Fruit fly (Drosophila melanogaster): ENCODE data around the gene CG17258.

Gene CG17258

dm6 chr2L:3056448-3056790 is 21.3 kb upstream of the CG17258 start, which contains the start of gene FASN1 (continued):
- TF ChIP-seq Ets65A (GFP tag): peak; percentile 85
- TF ChIP-seq trem (tag; optimal IDR thresholded peaks at IDR 0.05): no peak
- TF ChIP-seq oc (tag; optimal IDR thresholded peaks at IDR 0.05): no peak
- TF ChIP-seq hb (GFP tag; IDR thresholded peaks at IDR 0.05; ENCODE audit: partially characterized antibody): 0 out of 3 replicates have a peak, but pooled peaks have one; percentile 49
- no peak for TF ChIP-seq CG2202 (tag; optimal IDR thresholded peaks at IDR 0.05)
- TF ChIP-seq ken (GFP tag; IDR thresholded peaks at IDR 0.05): no peak
- no peak for TF ChIP-seq H2.0 (GFP tag; IDR thresholded peaks at IDR 0.05)
- TF ChIP-seq zen (tag; optimal IDR thresholded peaks at IDR 0.05): no peak
- peak; percentile 5; the same call in 1 of the 2 replicates for TF ChIP-seq CG31441 (GFP tag; IDR thresholded peaks at IDR 0.05)
- no peak for TF ChIP-seq CG14667 (GFP tag; IDR thresholded peaks at IDR 0.05)
- TF ChIP-seq CG9727 (GFP tag; optimal IDR thresholded peaks at IDR 0.05): no peak

- TF ChIP-seq dati (GFP tag; IDR thresholded peaks at IDR 0.05): no peak
- TF ChIP-seq CG18262 (tag; optimal IDR thresholded peaks at IDR 0.05): peak; percentile 60
- no peak for TF ChIP-seq CG11456 (GFP tag; IDR thresholded peaks at IDR 0.05)
- TF ChIP-seq CG6175 (GFP tag; IDR thresholded peaks at IDR 0.05): no peak
- no peak for TF ChIP-seq CG18764 (GFP tag; optimal IDR thresholded peaks at IDR 0.05)
- no peak for TF ChIP-seq CG3838 (GFP tag; optimal IDR thresholded peaks at IDR 0.05)
- TF ChIP-seq bcd (GFP tag; optimal IDR thresholded peaks at IDR 0.05): peak; percentile 51
- TF ChIP-seq nau (GFP tag; optimal IDR thresholded peaks at IDR 0.05): no peak
- no peak for TF ChIP-seq CG11696 (GFP tag; IDR thresholded peaks at IDR 0.05)
- peak; percentile 41 for TF ChIP-seq Deaf1 (tag; optimal IDR thresholded peaks at IDR 0.05)
- TF ChIP-seq CG17328 (GFP tag; IDR thresholded peaks at IDR 0.05): no peak
- no peak for TF ChIP-seq CG17385 (GFP tag; optimal IDR thresholded peaks at IDR 0.05)
- peak; percentile 24 for TF ChIP-seq CHES-1-like (GFP tag; optimal IDR thresholded peaks at IDR 0.05)
- TF ChIP-seq odd (GFP tag; optimal IDR thresholded peaks at IDR 0.05): no peak
- peak; percentile 6 for TF ChIP-seq scrt (GFP tag; optimal IDR thresholded peaks at IDR 0.05)
- no peak for TF ChIP-seq CG2129 (GFP tag; IDR thresholded peaks at IDR 0.05; ENCODE audit: partially characterized antibody)
- TF ChIP-seq CG12744 (GFP tag; optimal IDR thresholded peaks at IDR 0.05): no peak
- TF ChIP-seq stc (GFP tag; IDR thresholded peaks at IDR 0.05): no peak
- no peak for TF ChIP-seq CG4854 (GFP tag; optimal IDR thresholded peaks at IDR 0.05)
- peak; percentile 33 for TF ChIP-seq Ssrp (tag; optimal IDR thresholded peaks at IDR 0.05)
- TF ChIP-seq Fer2 (tag; optimal IDR thresholded peaks at IDR 0.05): no peak
- TF ChIP-seq CG2120 (GFP tag; optimal IDR thresholded peaks at IDR 0.05): peak; percentile 65
- TF ChIP-seq klu (GFP tag; IDR thresholded peaks at IDR 0.05): no peak
- TF ChIP-seq cas (GFP tag; IDR thresholded peaks at IDR 0.05): no peak
- TF ChIP-seq CG12769 (tag; optimal IDR thresholded peaks at IDR 0.05): no peak
- no peak for TF ChIP-seq hb (GFP tag; IDR thresholded peaks at IDR 0.05; ENCODE audit: partially characterized antibody)
- no peak for TF ChIP-seq Stat92E (GFP tag; optimal IDR thresholded peaks at IDR 0.05)
- TF ChIP-seq CG1603 (tag; optimal IDR thresholded peaks at IDR 0.05): no peak
- peak; percentile 48; the same call in 1 of the 2 replicates for TF ChIP-seq Bgb (GFP tag; IDR thresholded peaks at IDR 0.05; ENCODE audit: partially characterized antibody)
- no peak for TF ChIP-seq CG9797 (GFP tag; optimal IDR thresholded peaks at IDR 0.05)
- TF ChIP-seq CG8924 (tag; optimal IDR thresholded peaks at IDR 0.05): peak; percentile 46
- no peak for TF ChIP-seq CG6654 (GFP tag; optimal IDR thresholded peaks at IDR 0.05)
- TF ChIP-seq fd102C (GFP tag; optimal IDR thresholded peaks at IDR 0.05): no peak
- peak; percentile 91 for TF ChIP-seq CG7987 (GFP tag; optimal IDR thresholded peaks at IDR 0.05)
- no peak for TF ChIP-seq CG42726 (GFP tag; IDR thresholded peaks at IDR 0.05; ENCODE audit: partially characterized antibody)
- TF ChIP-seq al (GFP tag; IDR thresholded peaks at IDR 0.05): peak; percentile 5; the same call in 1 of the 2 replicates
- no peak for TF ChIP-seq sd (tag; optimal IDR thresholded peaks at IDR 0.05)
- no peak for TF ChIP-seq CG9876 (GFP tag; optimal IDR thresholded peaks at IDR 0.05)
These were observed 20.7 kb upstream of the CG17258 start for dm6 chr2L:3055710-3056447.
